Fruit fly (Drosophila melanogaster) whole organism, embryonic: Measurements from ENCODE around the gene Art3.
A peak's percentile ranks its signal among the peaks of the same experiment; 100 is the strongest.

ENCODE experiments used
- Bgb ChIP-seq: fragments of 200-800 bp; sonication (Bioruptor generic); IDR thresholded peaks from 2 replicates; pipeline ENCODE4 v1.3.6; 2022; ENCODE audit warnings: missing biosample characterization, missing genetic modification characterization; ENCODE audit not compliant: partially characterized antibody
- CG13123 ChIP-seq: fragments of 200-800 bp; sonication (Bioruptor generic); optimal IDR thresholded peaks from 2 replicates; lab custom pipeline; 2016; ENCODE audit warnings: missing biosample characterization, missing genetic modification characterization
- CG14965 ChIP-seq: fragments of 200-800 bp; sonication (Bioruptor generic); optimal IDR thresholded peaks from 2 replicates; lab custom pipeline; 2016; ENCODE audit warnings: missing biosample characterization, missing genetic modification characterization, borderline replicate concordance
- CG15514 ChIP-seq: fragments of 200-800 bp; sonication (Bioruptor generic); optimal IDR thresholded peaks from 3 replicates; lab custom pipeline; 2017; ENCODE audit warnings: missing biosample characterization, missing genetic modification characterization, mild to moderate bottlenecking, moderate library complexity, missing genetic modification reagents
- CG1603 ChIP-seq: fragments of 200-800 bp; sonication (Bioruptor generic); optimal IDR thresholded peaks from 2 replicates; lab custom pipeline; 2019; ENCODE audit warnings: missing biosample characterization, mild to moderate bottlenecking, missing genetic modification characterization, moderate library complexity
- CG2116 ChIP-seq: fragments of 200-800 bp; sonication (Bioruptor generic); optimal IDR thresholded peaks from 3 replicates; lab custom pipeline; 2018; ENCODE audit warnings: missing biosample characterization, mild to moderate bottlenecking, missing genetic modification characterization
- CG2129 ChIP-seq: fragments of 200-800 bp; sonication (Bioruptor generic); IDR thresholded peaks from 2 replicates; pipeline ENCODE4 v1.3.6; 2022; ENCODE audit warnings: missing biosample characterization, missing genetic modification characterization; ENCODE audit not compliant: partially characterized antibody
- CG3847 ChIP-seq: fragments of 200-800 bp; sonication (Bioruptor generic); IDR thresholded peaks from 2 replicates; pipeline ENCODE4 v1.3.6; 2022; ENCODE audit warnings: missing biosample characterization, missing genetic modification characterization
- CG4404 ChIP-seq: fragments of 200-800 bp; sonication (Bioruptor generic); IDR thresholded peaks from 2 replicates; pipeline ENCODE4 v1.3.6; 2022; ENCODE audit warnings: missing biosample characterization, missing genetic modification characterization
- CG7271 ChIP-seq: fragments of 200-800 bp; sonication (Bioruptor generic); optimal IDR thresholded peaks from 2 replicates; lab custom pipeline; 2018; ENCODE audit warnings: missing biosample characterization, mild to moderate bottlenecking, missing genetic modification characterization, moderate library complexity
- CG8089 ChIP-seq: fragments of 200-800 bp; sonication (Bioruptor generic); optimal IDR thresholded peaks from 3 replicates; lab custom pipeline; 2016; ENCODE audit warnings: missing biosample characterization, missing genetic modification characterization
- CG8765 ChIP-seq: fragments of 200-800 bp; sonication (Bioruptor generic); IDR thresholded peaks from 2 replicates; pipeline ENCODE4 v1.3.6; 2022; ENCODE audit warnings: missing biosample characterization, missing genetic modification characterization
- CG9609 ChIP-seq: fragments of 200-800 bp; sonication (Bioruptor generic); optimal IDR thresholded peaks from 3 replicates; lab custom pipeline; 2016; ENCODE audit warnings: missing biosample characterization, missing genetic modification characterization
- D ChIP-seq, 2 experiments: fragments of 200-800 bp in 1 of 2; fragments of >200 bp in 1 of 2; sonication (Bioruptor generic) in 1 of 2; optimal IDR thresholded peaks; 2 replicates in 1 of 2; 3 replicates in 1 of 2; lab custom pipeline; 2017; ENCODE audit warnings: mild to moderate bottlenecking in 1 of 2, missing biosample characterization in 1 of 2, missing genetic modification characterization in 1 of 2, missing genetic modification reagents in 1 of 2
- Dad ChIP-seq: fragments of 200-800 bp; sonication (Bioruptor generic); optimal IDR thresholded peaks from 3 replicates; lab custom pipeline; 2016; ENCODE audit warnings: missing biosample characterization, missing genetic modification characterization
- Doc3 ChIP-seq: fragments of 200-800 bp; sonication (Bioruptor generic); IDR thresholded peaks from 3 replicates; pipeline ENCODE4 v1.3.6; 2022; ENCODE audit warnings: missing biosample characterization, missing genetic modification characterization; ENCODE audit not compliant: partially characterized antibody
- Pdp1 ChIP-seq, 2 experiments: fragments of 200-800 bp; sonication (Bioruptor generic); optimal IDR thresholded peaks; 3 replicates each; lab custom pipeline; 2016; ENCODE audit warnings: missing biosample characterization in 2 of 2, missing genetic modification characterization in 2 of 2, mild to moderate bottlenecking in 1 of 2, moderate library complexity in 1 of 2
- Scr ChIP-seq: fragments of 200-800 bp; sonication (Bioruptor generic); IDR thresholded peaks from 2 replicates; pipeline ENCODE4 v1.3.6; 2022; ENCODE audit warnings: missing biosample characterization, missing genetic modification characterization; ENCODE audit not compliant: partially characterized antibody
- Sin3A ChIP-seq: fragments of >200 bp; optimal IDR thresholded peaks from 2 replicates; lab custom pipeline; 2018
- Sry-δ ChIP-seq: fragments of 200-800 bp; sonication (Bioruptor generic); optimal IDR thresholded peaks from 2 replicates; lab custom pipeline; 2016; ENCODE audit warnings: missing biosample characterization, missing genetic modification characterization
- aop ChIP-seq: fragments of 200-800 bp; sonication (Bioruptor generic); IDR thresholded peaks from 2 replicates; pipeline ENCODE4 v1.3.6; 2022; ENCODE audit warnings: missing biosample characterization, missing genetic modification characterization
- ato ChIP-seq: fragments of 200-800 bp; sonication (Bioruptor generic); IDR thresholded peaks from 2 replicates; pipeline ENCODE4 v1.3.6; 2022; ENCODE audit warnings: missing biosample characterization, missing genetic modification characterization; ENCODE audit not compliant: partially characterized antibody
- btn ChIP-seq: fragments of 200-800 bp; sonication (Bioruptor generic); optimal IDR thresholded peaks from 2 replicates; lab custom pipeline; 2016; ENCODE audit warnings: missing biosample characterization, missing genetic modification characterization
- cato ChIP-seq: fragments of 200-800 bp; sonication (Bioruptor generic); optimal IDR thresholded peaks from 2 replicates; lab custom pipeline; 2016; ENCODE audit warnings: missing biosample characterization, missing genetic modification characterization, borderline replicate concordance
- chinmo ChIP-seq: fragments of 200-800 bp; sonication (Bioruptor generic); IDR thresholded peaks from 4 replicates; pipeline ENCODE4 v1.3.6; 2022; ENCODE audit warnings: missing biosample characterization, missing genetic modification characterization; ENCODE audit not compliant: partially characterized antibody
- dmrt11E ChIP-seq: fragments of 200-800 bp; sonication (Bioruptor generic); optimal IDR thresholded peaks from 3 replicates; lab custom pipeline; 2018; ENCODE audit warnings: missing biosample characterization, mild to moderate bottlenecking, missing genetic modification characterization, moderate library complexity
- emc ChIP-seq: fragments of 200-800 bp; sonication (Bioruptor generic); optimal IDR thresholded peaks from 2 replicates; lab custom pipeline; 2016; ENCODE audit warnings: missing biosample characterization, missing genetic modification characterization
- ftz-f1 ChIP-seq: fragments of 200-800 bp; sonication (Bioruptor generic); optimal IDR thresholded peaks from 2 replicates; lab custom pipeline; 2016; ENCODE audit warnings: missing biosample characterization, missing genetic modification characterization
- hbn ChIP-seq: fragments of 200-800 bp; sonication (Bioruptor generic); IDR thresholded peaks from 2 replicates; pipeline ENCODE4 v1.3.6; 2022; ENCODE audit warnings: missing biosample characterization, missing genetic modification characterization; ENCODE audit not compliant: partially characterized antibody
- hkb ChIP-seq, 2 experiments: fragments of 200-800 bp in 1 of 2; fragments of >200 bp in 1 of 2; sonication (Bioruptor generic) in 1 of 2; IDR thresholded peaks in 1 of 2; optimal IDR thresholded peaks in 1 of 2; 2 replicates each; pipeline versions ENCODE4 v1.3.6 to Lab custom; 2017 to 2022; ENCODE audit warnings: missing biosample characterization in 1 of 2, missing genetic modification characterization in 1 of 2
- inv ChIP-seq: fragments of 200-800 bp; sonication (Bioruptor generic); IDR thresholded peaks from 2 replicates; pipeline ENCODE4 v1.3.6; 2022; ENCODE audit warnings: missing biosample characterization, missing genetic modification characterization; ENCODE audit not compliant: partially characterized antibody
- lilli ChIP-seq: fragments of 200-800 bp; sonication (Bioruptor generic); optimal IDR thresholded peaks from 3 replicates; lab custom pipeline; 2016; ENCODE audit warnings: missing biosample characterization, missing genetic modification characterization
- maf-S ChIP-seq: fragments of 200-800 bp; sonication (Bioruptor generic); optimal IDR thresholded peaks from 2 replicates; lab custom pipeline; 2016; ENCODE audit warnings: missing biosample characterization, missing genetic modification characterization
- mld ChIP-seq: fragments of 200-800 bp; sonication (Bioruptor generic); IDR thresholded peaks from 3 replicates; pipeline ENCODE4 v1.3.6; 2022; ENCODE audit warnings: missing biosample characterization, missing genetic modification characterization; ENCODE audit not compliant: partially characterized antibody
- nerfin-2 ChIP-seq: fragments of 200-800 bp; sonication (Bioruptor generic); IDR thresholded peaks from 2 replicates; pipeline ENCODE4 v1.3.6; 2022; ENCODE audit warnings: missing biosample characterization, missing genetic modification characterization; ENCODE audit not compliant: partially characterized antibody
- onecut ChIP-seq: fragments of 200-800 bp; sonication (Bioruptor generic); IDR thresholded peaks from 2 replicates; pipeline ENCODE4 v1.3.6; 2022; ENCODE audit warnings: missing biosample characterization, missing genetic modification characterization
- phol ChIP-seq: fragments of 200-800 bp; sonication (Bioruptor generic); optimal IDR thresholded peaks from 3 replicates; lab custom pipeline; 2018; ENCODE audit warnings: missing biosample characterization, mild to moderate bottlenecking, missing genetic modification characterization, moderate library complexity
- pzg ChIP-seq: fragments of 200-800 bp; sonication (Bioruptor generic); optimal IDR thresholded peaks from 3 replicates; lab custom pipeline; 2018; ENCODE audit warnings: missing biosample characterization, mild to moderate bottlenecking, missing genetic modification characterization, moderate library complexity
- sim ChIP-seq: fragments of 200-800 bp; sonication (Bioruptor generic); IDR thresholded peaks from 2 replicates; pipeline ENCODE4 v1.3.6; 2022; ENCODE audit warnings: missing biosample characterization, missing genetic modification characterization
- slp2 ChIP-seq: fragments of 200-800 bp; sonication (Bioruptor generic); optimal IDR thresholded peaks from 2 replicates; lab custom pipeline; 2016; ENCODE audit warnings: missing biosample characterization, missing genetic modification characterization
- ssp ChIP-seq: fragments of 200-800 bp; sonication (Bioruptor generic); IDR thresholded peaks from 2 replicates; pipeline ENCODE4 v1.3.6; 2022; ENCODE audit warnings: missing biosample characterization, missing genetic modification characterization
- sug ChIP-seq: fragments of 200-800 bp; optimal IDR thresholded peaks from 2 replicates; lab custom pipeline; 2019; ENCODE audit warnings: missing biosample characterization, mild to moderate bottlenecking, missing genetic modification characterization, moderate library complexity
- tll ChIP-seq, 2 experiments: fragments of 200-800 bp in 1 of 2; fragments of >200 bp in 1 of 2; sonication (Bioruptor generic) in 1 of 2; optimal IDR thresholded peaks; 2 replicates each; lab custom pipeline; 2017 to 2019; ENCODE audit warnings: missing biosample characterization in 2 of 2, missing genetic modification characterization in 2 of 2, mild to moderate bottlenecking in 1 of 2, moderate library complexity in 1 of 2
- trem ChIP-seq: fragments of 200-800 bp; optimal IDR thresholded peaks from 3 replicates; lab custom pipeline; 2019; ENCODE audit warnings: missing biosample characterization, mild to moderate bottlenecking, missing genetic modification characterization, moderate library complexity
- zen ChIP-seq: fragments of 200-800 bp; sonication (Bioruptor generic); optimal IDR thresholded peaks from 3 replicates; lab custom pipeline; 2018; ENCODE audit warnings: missing biosample characterization, mild to moderate bottlenecking, missing genetic modification characterization, moderate library complexity

Gene Art3

dm6 chr3R:15277926-15278869 lies 49.0 kb upstream of the Art3 start, which contains the start of the genes MRG15 and Tm1 (continued):
- TF ChIP-seq CG15514 = peak; percentile 38
- 0 out of 2 replicates have a peak, but pooled peaks have one; percentile 19 for TF ChIP-seq CG2129 (GFP tag; lab: Robert Waterston, UW)
- no peak for TF ChIP-seq dmrt11E (tag; lab: Kevin White, UChicago)
- TF ChIP-seq CG4404 (GFP tag; lab: Robert Waterston, UW) = no peak
- TF ChIP-seq trem = peak; percentile 35
- TF ChIP-seq Pdp1 (GFP tag; optimal IDR thresholded peaks at IDR 0.05; lab: Kevin White, UChicago) = peak in 1 of 2 experiments; percentile 95
- TF ChIP-seq CG14965 (GFP tag; lab: Kevin White, UChicago) = no peak
- no peak for TF ChIP-seq CG8089
- no peak for TF ChIP-seq aop
- no peak for TF ChIP-seq CG8765 (GFP tag; lab: Robert Waterston, UW)
- TF ChIP-seq mld (GFP tag; lab: Robert Waterston, UW) = peak; percentile 43; the same call in 1 of the 3 replicates
- TF ChIP-seq Bgb = peak; percentile 71
- peak; percentile 84 for TF ChIP-seq onecut
- TF ChIP-seq tll (GFP tag; optimal IDR thresholded peaks at IDR 0.05; lab: Kevin White, UChicago) = no peak
- no peak for TF ChIP-seq ssp
- TF ChIP-seq D (optimal IDR thresholded peaks at IDR 0.05; lab: Kevin White, UChicago) = no peak
- no peak for TF ChIP-seq D (GFP tag; optimal IDR thresholded peaks at IDR 0.05; lab: Kevin White, UChicago)
- peak; percentile 59; the same call in 1 of the 2 replicates for TF ChIP-seq hbn (GFP tag; lab: Robert Waterston, UW)
- no peak for TF ChIP-seq sim (GFP tag; lab: Robert Waterston, UW)
- peak; percentile 65; the same call in 1 of the 4 replicates for TF ChIP-seq chinmo (GFP tag; lab: Robert Waterston, UW)
- no peak for TF ChIP-seq CG13123 (GFP tag; lab: Kevin White, UChicago)
- TF ChIP-seq phol (tag; lab: Kevin White, UChicago) = peak; percentile 45
- TF ChIP-seq nerfin-2 = peak; percentile 67
- TF ChIP-seq cato (GFP tag; lab: Kevin White, UChicago) = no peak
- peak; percentile 56 for TF ChIP-seq ato (GFP tag; lab: Robert Waterston, UW)
- TF ChIP-seq emc (GFP tag; lab: Kevin White, UChicago) = no peak
- TF ChIP-seq btn = no peak
- peak; percentile 14 for TF ChIP-seq ftz-f1 (GFP tag; lab: Kevin White, UChicago)
- peak; percentile 50 for TF ChIP-seq Sin3A (lab: Kevin White, UChicago)
- TF ChIP-seq CG2116 (GFP tag; lab: Kevin White, UChicago) = peak; percentile 67
- peak; percentile 70 for TF ChIP-seq Doc3 (GFP tag; lab: Robert Waterston, UW)
- no peak for TF ChIP-seq hkb (optimal IDR thresholded peaks at IDR 0.05; lab: Kevin White, UChicago)
- no peak for TF ChIP-seq hkb (GFP tag; IDR thresholded peaks at IDR 0.05; lab: Robert Waterston, UW)
- TF ChIP-seq CG7271 (tag; lab: Kevin White, UChicago) = no peak
- no peak for TF ChIP-seq maf-S (GFP tag; lab: Kevin White, UChicago)
- TF ChIP-seq CG9609 (GFP tag; lab: Kevin White, UChicago) = no peak
- TF ChIP-seq pzg (GFP tag; lab: Kevin White, UChicago) = peak; percentile 55
- TF ChIP-seq Scr (GFP tag; lab: Robert Waterston, UW) = peak; percentile 73
- peak; percentile 14 for TF ChIP-seq slp2 (GFP tag; lab: Kevin White, UChicago)
- TF ChIP-seq CG1603 (tag; lab: Kevin White, UChicago) = peak; percentile 55
- TF ChIP-seq zen = peak; percentile 77
- TF ChIP-seq sug (tag; lab: Kevin White, UChicago) = peak; percentile 10
- TF ChIP-seq inv = peak; percentile 49; the same call in 1 of the 2 replicates
- TF ChIP-seq CG3847 (GFP tag; lab: Robert Waterston, UW) = peak; percentile 31; the same call in 1 of the 2 replicates
- TF ChIP-seq lilli (GFP tag; lab: Kevin White, UChicago) = peak; percentile 32
- TF ChIP-seq Sry-δ = peak; percentile 37
- TF ChIP-seq Dad (GFP tag; lab: Kevin White, UChicago) = peak; percentile 16
